Worm (Caenorhabditis elegans) whole organism, mixed stage, embryonic: ENCODE measurements around the gene F35H10.2.

Source experiments
- blmp-1 ChIP-seq: fragments of 150-350 bp; optimal IDR thresholded peaks from 2 replicates; lab custom pipeline; 2014; ENCODE audit warnings: missing biosample characterization, missing genetic modification characterization
- nhr-12 ChIP-seq: fragments of 150-350 bp; optimal IDR thresholded peaks from 2 replicates; lab custom pipeline; 2014; ENCODE audit warnings: missing biosample characterization, missing genetic modification characterization
- nhr-237 ChIP-seq: fragments of 150-350 bp; optimal IDR thresholded peaks from 2 replicates; lab custom pipeline; 2014; ENCODE audit warnings: missing biosample characterization, missing genetic modification characterization
- sptf-1 ChIP-seq: sonication (generic microtip); optimal IDR thresholded peaks from 2 replicates; lab custom pipeline; 2017; ENCODE audit warnings: mild to moderate bottlenecking, missing genetic modification characterization, moderate library complexity, missing compliant biosample characterization
- ztf-11 ChIP-seq: fragments of 150-350 bp; optimal IDR thresholded peaks from 2 replicates; lab custom pipeline; 2014; ENCODE audit warnings: missing biosample characterization, missing genetic modification characterization

DNA sequence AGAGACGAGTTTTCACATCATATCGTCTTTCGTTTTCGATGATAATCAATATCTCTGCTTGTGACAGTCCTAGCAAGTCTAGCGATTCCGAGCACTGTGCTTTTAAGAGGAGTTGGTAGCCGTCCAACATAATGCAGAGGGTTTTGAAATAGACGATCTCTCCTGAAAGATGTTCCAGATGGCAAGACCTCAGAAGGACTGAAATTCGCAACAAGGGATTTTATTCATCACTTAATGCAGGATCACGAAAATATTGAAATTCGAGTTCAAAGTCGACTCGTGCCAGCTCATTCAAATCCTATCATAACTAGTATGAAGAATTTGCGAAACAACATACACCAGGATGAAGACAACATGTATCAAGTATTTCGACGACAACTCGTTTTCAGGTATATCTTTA is 48.5 kb downstream of the F35H10.2 start, which contains the start of gene D2096.7:
- TF ChIP-seq blmp-1 (tag; lab: Kevin White, UChicago) (no peak), nhr-12 (tag; lab: Kevin White, UChicago) (no peak), sptf-1 (tag; lab: Kevin White, UChicago) (no peak), ztf-11 (tag; lab: Kevin White, UChicago) (no peak), nhr-237 (no peak)
